Fruit fly (Drosophila melanogaster) whole organism, prepupa: ENCODE data around the gene fray.

Experiments
- Blimp-1 ChIP-seq: fragments of 200-800 bp; sonication (Bioruptor generic); optimal IDR thresholded peaks from 3 replicates; lab custom pipeline; 2017; ENCODE audit warnings: missing biosample characterization, missing genetic modification characterization, mild to moderate bottlenecking, moderate library complexity, missing genetic modification reagents
- CG15336 ChIP-seq: fragments of 200-800 bp; sonication (Bioruptor generic); IDR thresholded peaks from 2 replicates; pipeline ENCODE4 v1.3.6; 2022; ENCODE audit warnings: missing biosample characterization, missing genetic modification characterization
- CG16779 ChIP-seq: fragments of 200-800 bp; sonication (Bioruptor generic); optimal IDR thresholded peaks from 3 replicates; lab custom pipeline; 2017; ENCODE audit warnings: missing biosample characterization, mild to moderate bottlenecking, missing genetic modification characterization
- CG3919 ChIP-seq: fragments of 200-800 bp; sonication (Bioruptor generic); optimal IDR thresholded peaks from 3 replicates; lab custom pipeline; 2016; ENCODE audit warnings: missing biosample characterization, missing genetic modification characterization
- Eip78C ChIP-seq: fragments of 200-800 bp; sonication (Bioruptor generic); peaks from one replicate; lab custom pipeline; 2016; ENCODE audit warnings: missing biosample characterization, missing genetic modification characterization
- Ets21C ChIP-seq: fragments of 200-800 bp; sonication (Bioruptor generic); optimal IDR thresholded peaks from 3 replicates; lab custom pipeline; 2016; ENCODE audit warnings: missing biosample characterization, missing genetic modification characterization
- Hr39 ChIP-seq: fragments of 200-800 bp; sonication (Bioruptor generic); optimal IDR thresholded peaks from 2 replicates; lab custom pipeline; 2016; ENCODE audit warnings: missing biosample characterization, missing genetic modification characterization
- Hr4 ChIP-seq: fragments of 200-800 bp; sonication (Bioruptor generic); optimal IDR thresholded peaks from 3 replicates; lab custom pipeline; 2016; ENCODE audit warnings: missing biosample characterization, missing genetic modification characterization
- Lpt ChIP-seq: fragments of 200-800 bp; sonication (Bioruptor generic); optimal IDR thresholded peaks from 3 replicates; lab custom pipeline; 2016; ENCODE audit warnings: missing biosample characterization, missing genetic modification characterization
- Sox102F ChIP-seq: fragments of 200-800 bp; sonication (Bioruptor generic); optimal IDR thresholded peaks from 2 replicates; lab custom pipeline; 2016; ENCODE audit warnings: missing biosample characterization, mild to moderate bottlenecking, missing genetic modification characterization
- esn ChIP-seq: fragments of 200-800 bp; sonication (Bioruptor generic); optimal IDR thresholded peaks from 2 replicates; lab custom pipeline; 2016; ENCODE audit warnings: missing biosample characterization, mild to moderate bottlenecking, missing genetic modification characterization, moderate library complexity
- fd59A ChIP-seq: fragments of 200-800 bp; sonication (Bioruptor generic); optimal IDR thresholded peaks from 2 replicates; lab custom pipeline; 2017; ENCODE audit warnings: missing biosample characterization, mild to moderate bottlenecking, missing genetic modification characterization, missing genetic modification reagents
- salr ChIP-seq, 2 experiments: fragments of 200-800 bp; sonication (Bioruptor generic); optimal IDR thresholded peaks; 3 replicates each; lab custom pipeline; 2016 to 2018; ENCODE audit warnings: missing biosample characterization in 2 of 2, missing genetic modification characterization in 2 of 2, mild to moderate bottlenecking in 1 of 2

DNA sequence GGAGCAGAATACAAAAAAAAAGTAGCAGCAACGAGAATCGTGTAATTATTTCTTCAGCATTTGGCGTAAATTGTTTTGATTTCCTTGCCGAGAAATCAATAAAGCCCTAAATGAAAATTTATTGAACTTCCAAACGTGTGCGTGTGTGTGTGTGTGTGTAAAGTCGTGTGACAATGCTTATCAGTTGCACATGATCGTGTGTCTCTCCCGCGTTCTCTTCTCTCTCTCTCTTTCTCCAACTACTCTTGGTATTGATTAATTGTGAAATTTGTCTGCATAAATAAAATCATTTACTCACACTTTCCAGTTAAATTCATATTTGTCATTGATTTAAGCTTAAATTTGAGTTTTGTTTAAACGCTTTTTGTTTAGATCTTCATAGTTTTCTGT is 11.7 kb downstream of the fray start:
- no peak for TF ChIP-seq Blimp-1 (GFP tag; lab: Kevin White, UChicago)
- TF ChIP-seq Eip78C (GFP tag; lab: Kevin White, UChicago): no peak
- TF ChIP-seq Ets21C (GFP tag; lab: Kevin White, UChicago): no peak
- TF ChIP-seq CG3919 (GFP tag; lab: Kevin White, UChicago): no peak
- TF ChIP-seq Hr4 (GFP tag; lab: Kevin White, UChicago): no peak
- TF ChIP-seq salr (GFP tag; optimal IDR thresholded peaks at IDR 0.05; lab: Kevin White, UChicago): no peak
- no peak for TF ChIP-seq fd59A (GFP tag; lab: Kevin White, UChicago)
- no peak for TF ChIP-seq esn (GFP tag; lab: Kevin White, UChicago)
- no peak for TF ChIP-seq Sox102F (GFP tag; lab: Kevin White, UChicago)
- no peak for TF ChIP-seq Lpt (GFP tag; lab: Kevin White, UChicago)
- TF ChIP-seq CG15336 (GFP tag; lab: Robert Waterston, UW): no peak
- TF ChIP-seq Hr39 (GFP tag; lab: Kevin White, UChicago): no peak
- no peak for TF ChIP-seq CG16779 (tag; lab: Kevin White, UChicago)
